Worm (Caenorhabditis elegans): Measurements from ENCODE around the gene F40G12.5.
A peak's percentile ranks its signal among the peaks of the same experiment; 100 is the strongest.

The F40G12.5 gene

DNA sequence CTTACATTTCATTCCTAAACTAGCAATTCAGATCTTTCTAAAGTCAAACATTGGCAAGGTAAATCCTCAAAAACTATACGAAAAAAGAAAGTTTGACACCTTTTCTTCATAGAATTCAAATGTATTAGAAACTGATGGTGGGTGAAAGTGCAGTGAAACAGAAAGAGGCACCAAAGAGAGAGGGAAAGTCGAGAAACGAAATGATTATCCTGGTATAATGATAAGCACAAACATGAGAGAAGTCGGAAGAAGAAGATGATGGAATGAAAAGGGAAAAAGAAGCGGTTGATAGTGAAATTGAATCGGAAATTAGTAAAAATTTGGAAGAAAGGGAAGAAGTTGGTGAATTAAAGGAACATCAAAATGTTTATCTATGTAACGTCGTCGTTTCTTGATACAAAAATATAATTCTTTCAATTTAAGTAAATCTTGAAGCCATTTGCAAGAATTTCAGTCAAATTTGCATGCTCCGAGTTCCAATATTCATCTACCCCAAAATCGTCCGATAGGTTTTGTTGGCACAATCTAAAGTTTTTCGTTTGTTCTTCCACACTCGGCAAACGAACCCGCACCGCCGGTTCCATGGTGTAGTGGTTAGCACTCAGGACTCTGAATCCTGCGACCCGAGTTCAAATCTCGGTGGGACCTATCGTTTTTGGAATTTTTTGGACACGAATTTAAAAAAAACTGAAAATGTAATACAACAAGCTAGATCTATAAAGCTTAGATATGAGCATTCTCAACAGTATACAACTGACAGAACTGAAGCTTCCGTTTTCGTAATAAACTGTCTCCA is 39.6 kb downstream of the F40G12.5 start (continued):
- no peak for TF ChIP-seq Y67H2A.10 (GFP tag; conservative IDR thresholded peaks at IDR 0.05)
- TF ChIP-seq lsl-1 (GFP tag; optimal IDR thresholded peaks at IDR 0.05), result no peak
- no peak for TF ChIP-seq attf-5 (GFP tag; optimal IDR thresholded peaks at IDR 0.05)
- TF ChIP-seq snpc-4 (GFP tag; optimal IDR thresholded peaks at IDR 0.05), result peak; percentile 0
- peak in 1 of 4 experiments; percentile 12 for TF ChIP-seq snpc-4 (tag; optimal IDR thresholded peaks at IDR 0.05)
- TF ChIP-seq xnd-1 (tag; optimal IDR thresholded peaks at IDR 0.05), result no peak
- TF ChIP-seq nfyb-1 (GFP tag; IDR thresholded peaks at IDR 0.05), result no peak
- no peak for TF ChIP-seq nfya-2 (GFP tag; IDR thresholded peaks at IDR 0.05)
- peak; percentile 73 for TF ChIP-seq F23B12.7 (tag; optimal IDR thresholded peaks at IDR 0.05; ENCODE audit: insufficient read depth)
- no peak for TF ChIP-seq sea-2 (GFP tag; IDR thresholded peaks at IDR 0.05)
- no peak for TF ChIP-seq F55B11.4 (tag; optimal IDR thresholded peaks at IDR 0.05; ENCODE audit: borderline replicate concordance, insufficient read depth)
- TF ChIP-seq bed-1 (GFP tag; IDR thresholded peaks at IDR 0.05), result no peak
- no peak for TF ChIP-seq unc-62 (GFP tag; optimal IDR thresholded peaks at IDR 0.05)
- TF ChIP-seq aptf-3 (GFP tag; IDR thresholded peaks at IDR 0.05), result no peak
- TF ChIP-seq ceh-100 (GFP tag; IDR thresholded peaks at IDR 0.05), result no peak
- TF ChIP-seq ztf-3 (GFP tag; optimal IDR thresholded peaks at IDR 0.05), result no peak
- no peak for TF ChIP-seq madf-3 (GFP tag; IDR thresholded peaks at IDR 0.05)
- TF ChIP-seq efl-1 (GFP tag; optimal IDR thresholded peaks at IDR 0.05), result no peak
- TF ChIP-seq ets-4 (GFP tag; optimal IDR thresholded peaks at IDR 0.05), result no peak
- no peak for TF ChIP-seq nhr-80 (tag; optimal IDR thresholded peaks at IDR 0.05)
- TF ChIP-seq sdz-38 (tag; optimal IDR thresholded peaks at IDR 0.05), result no peak
- TF ChIP-seq ceh-79 (tag; optimal IDR thresholded peaks at IDR 0.05), result no peak
- no peak for TF ChIP-seq repo-1 (tag; optimal IDR thresholded peaks at IDR 0.05)
- TF ChIP-seq ceh-40 (GFP tag; IDR thresholded peaks at IDR 0.05), result no peak
- no peak for TF ChIP-seq hsf-1 (GFP tag; IDR thresholded peaks at IDR 0.05)
- TF ChIP-seq zim-3 (tag; optimal IDR thresholded peaks at IDR 0.05), result no peak
- peak; percentile 73; the same call in 1 of the 2 replicates for TF ChIP-seq lin-26 (GFP tag; IDR thresholded peaks at IDR 0.05)
- TF ChIP-seq nfya-1 (tag; optimal IDR thresholded peaks at IDR 0.05; ENCODE audit: borderline replicate concordance, insufficient read depth), result no peak
- TF ChIP-seq tbp1 (GFP tag; optimal IDR thresholded peaks at IDR 0.05), result peak; percentile 88
- peak; percentile 31 for TF ChIP-seq ztf-18 (tag; optimal IDR thresholded peaks at IDR 0.05)
- TF ChIP-seq attf-6 (GFP tag; IDR thresholded peaks at IDR 0.05), result no peak
- TF ChIP-seq ztf-25 (GFP tag; IDR thresholded peaks at IDR 0.05), result 0 out of 2 replicates have a peak, but pooled peaks have one; percentile 37
- TF ChIP-seq lsy-27 (tag; optimal IDR thresholded peaks at IDR 0.05; ENCODE audit: borderline replicate concordance, insufficient read depth), result no peak
- no peak for TF ChIP-seq dpl-1 (GFP tag; optimal IDR thresholded peaks at IDR 0.05)
- no peak for TF ChIP-seq lin-54 (GFP tag; optimal IDR thresholded peaks at IDR 0.05)
- TF ChIP-seq madf-6 (GFP tag; IDR thresholded peaks at IDR 0.05), result peak; percentile 39; the same call in 1 of the 2 replicates
- TF ChIP-seq F57A8.1 (GFP tag; optimal IDR thresholded peaks at IDR 0.05), result no peak
- TF ChIP-seq D2030.7 (GFP tag; IDR thresholded peaks at IDR 0.05), result peak; percentile 51; the same call in 1 of the 2 replicates
- TF ChIP-seq mes-4 (tag; optimal IDR thresholded peaks at IDR 0.05), result no peak
- TF ChIP-seq F22D6.2 (tag; optimal IDR thresholded peaks at IDR 0.05), result no peak
- peak; percentile 55 for TF ChIP-seq rpc-1 (optimal IDR thresholded peaks at IDR 0.05)
- TF ChIP-seq rpc-1 (tag; optimal IDR thresholded peaks at IDR 0.05), result peak; percentile 80
- no peak for TF ChIP-seq madf-8 (GFP tag; conservative IDR thresholded peaks at IDR 0.05)
- no peak for TF ChIP-seq Y53G8AR.9 (GFP tag; conservative IDR thresholded peaks at IDR 0.05)
- peak; percentile 61; the same call in 1 of the 2 replicates for TF ChIP-seq pbrm-1 (GFP tag; IDR thresholded peaks at IDR 0.05)
- TF ChIP-seq snpc-3.4 (tag; optimal IDR thresholded peaks at IDR 0.05), result no peak
- TF ChIP-seq C06A6.2 (GFP tag; conservative IDR thresholded peaks at IDR 0.05), result no peak
- no peak for TF ChIP-seq K11D2.4 (GFP tag; IDR thresholded peaks at IDR 0.05)

Data from whole organism, young adult.